Worm (Caenorhabditis elegans): ENCODE measurements around the gene Y52E8A.3.

ce11 chrII:4294189-4294588 lies 12.6 kb downstream of the Y52E8A.3 start:
- TF ChIP-seq ceh-82 (tag; optimal IDR thresholded peaks at IDR 0.05) (no peak), pha-4 (tag; optimal IDR thresholded peaks at IDR 0.05) (no peak), ztf-4 (tag; optimal IDR thresholded peaks at IDR 0.05) (no peak)

Measured in whole organism, L3 larva.